Fruit fly (Drosophila melanogaster) whole organism, embryonic: ENCODE measurements around the gene CG42299.

ENCODE experiments used
- Adf1 ChIP-seq: fragments of 200-800 bp; sonication (Bioruptor generic); IDR thresholded peaks from 2 replicates; pipeline ENCODE4 v1.3.6; 2022; ENCODE audit warnings: missing biosample characterization, missing genetic modification characterization
- Antp ChIP-seq: fragments of 200-800 bp; sonication (Bioruptor generic); optimal IDR thresholded peaks from 3 replicates; lab custom pipeline; 2016; ENCODE audit warnings: missing biosample characterization, missing genetic modification characterization
- Atf-2 ChIP-seq: fragments of 200-800 bp; sonication (Bioruptor generic); optimal IDR thresholded peaks from 2 replicates; lab custom pipeline; 2016; ENCODE audit warnings: missing biosample characterization, missing genetic modification characterization
- Bdp1 ChIP-seq: fragments of 200-800 bp; sonication (Bioruptor generic); optimal IDR thresholded peaks from 3 replicates; lab custom pipeline; 2016; ENCODE audit warnings: missing biosample characterization, missing genetic modification characterization
- CG11247 ChIP-seq: fragments of 200-800 bp; sonication (Bioruptor generic); IDR thresholded peaks from 2 replicates; pipeline ENCODE4 v1.3.6; 2022; ENCODE audit warnings: missing biosample characterization, missing genetic modification characterization
- CG11560 ChIP-seq: fragments of 200-800 bp; sonication (Bioruptor generic); IDR thresholded peaks from 3 replicates; pipeline ENCODE4 v1.3.6; 2022; ENCODE audit warnings: missing biosample characterization, missing genetic modification characterization
- CG12104 ChIP-seq: fragments of 200-800 bp; sonication (Bioruptor generic); optimal IDR thresholded peaks from 3 replicates; lab custom pipeline; 2016; ENCODE audit warnings: missing biosample characterization, missing genetic modification characterization
- CG1233 ChIP-seq: fragments of 200-800 bp; sonication (Bioruptor generic); optimal IDR thresholded peaks from 4 replicates; lab custom pipeline; 2018; ENCODE audit warnings: missing biosample characterization, mild to moderate bottlenecking, missing genetic modification characterization
- CG14965 ChIP-seq: fragments of 200-800 bp; sonication (Bioruptor generic); optimal IDR thresholded peaks from 2 replicates; lab custom pipeline; 2016; ENCODE audit warnings: missing biosample characterization, missing genetic modification characterization, borderline replicate concordance
- CG1529 ChIP-seq: fragments of 200-800 bp; sonication (Bioruptor generic); optimal IDR thresholded peaks from 3 replicates; lab custom pipeline; 2018; ENCODE audit warnings: missing biosample characterization, missing genetic modification characterization
- CG15601 ChIP-seq: fragments of 200-800 bp; sonication (Bioruptor generic); optimal IDR thresholded peaks from 3 replicates; lab custom pipeline; 2019; ENCODE audit warnings: missing biosample characterization, mild to moderate bottlenecking, missing genetic modification characterization, moderate library complexity
- CG1603 ChIP-seq: fragments of 200-800 bp; sonication (Bioruptor generic); optimal IDR thresholded peaks from 2 replicates; lab custom pipeline; 2019; ENCODE audit warnings: missing biosample characterization, mild to moderate bottlenecking, missing genetic modification characterization, moderate library complexity
- CG17359 ChIP-seq: fragments of 200-800 bp; sonication (Bioruptor generic); optimal IDR thresholded peaks from 3 replicates; lab custom pipeline; 2018; ENCODE audit warnings: missing biosample characterization, mild to moderate bottlenecking, missing genetic modification characterization, moderate library complexity
- CG2199 ChIP-seq: fragments of 200-800 bp; sonication (Bioruptor generic); IDR thresholded peaks from 3 replicates; pipeline ENCODE4 v1.3.6; 2022; ENCODE audit warnings: missing biosample characterization, missing genetic modification characterization
- CG3065 ChIP-seq: fragments of 200-800 bp; sonication (Bioruptor generic); optimal IDR thresholded peaks from 2 replicates; lab custom pipeline; 2016; ENCODE audit warnings: missing biosample characterization, missing genetic modification characterization
- CG33213 ChIP-seq: fragments of 200-800 bp; sonication (Bioruptor generic); optimal IDR thresholded peaks from 3 replicates; lab custom pipeline; 2016; ENCODE audit warnings: missing biosample characterization, missing genetic modification characterization
- CG3847 ChIP-seq: fragments of 200-800 bp; sonication (Bioruptor generic); IDR thresholded peaks from 2 replicates; pipeline ENCODE4 v1.3.6; 2022; ENCODE audit warnings: missing biosample characterization, missing genetic modification characterization
- CG4282 ChIP-seq: fragments of 200-800 bp; sonication (Bioruptor generic); optimal IDR thresholded peaks from 2 replicates; lab custom pipeline; 2016; ENCODE audit warnings: missing biosample characterization, missing genetic modification characterization
- CG4360 ChIP-seq: fragments of 200-800 bp; sonication (Bioruptor generic); IDR thresholded peaks from 2 replicates; pipeline ENCODE4 v1.3.6; 2022; ENCODE audit warnings: missing biosample characterization, missing genetic modification characterization
- CG7786 ChIP-seq: fragments of 200-800 bp; sonication (Bioruptor generic); optimal IDR thresholded peaks from 2 replicates; lab custom pipeline; 2016; ENCODE audit warnings: missing biosample characterization, missing genetic modification characterization
- CG7987 ChIP-seq: fragments of 200-800 bp; sonication (Bioruptor generic); optimal IDR thresholded peaks from 2 replicates; lab custom pipeline; 2018; ENCODE audit warnings: missing biosample characterization, mild to moderate bottlenecking, missing genetic modification characterization, moderate library complexity
- CG8290 ChIP-seq, 3 experiments: fragments of 200-800 bp; sonication (Bioruptor generic); optimal IDR thresholded peaks; 2 replicates each; lab custom pipeline; 2016 to 2019; ENCODE audit warnings: missing biosample characterization in 3 of 3, missing genetic modification characterization in 3 of 3, mild to moderate bottlenecking in 2 of 3, moderate library complexity in 1 of 3
- CkIIα-i1 ChIP-seq: fragments of 200-800 bp; sonication (Bioruptor generic); IDR thresholded peaks from 2 replicates; pipeline ENCODE4 v1.3.6; 2022; ENCODE audit warnings: missing biosample characterization, missing genetic modification characterization
- E2f1 ChIP-seq: fragments of 200-800 bp; sonication (Bioruptor generic); IDR thresholded peaks from 2 replicates; pipeline ENCODE4 v1.3.6; 2022; ENCODE audit warnings: missing biosample characterization, missing genetic modification characterization
- Eip74EF ChIP-seq, 2 experiments: fragments of 200-800 bp in 1 of 2; fragments of >200 bp in 1 of 2; sonication (Bioruptor generic) in 1 of 2; optimal IDR thresholded peaks; 2 replicates each; lab custom pipeline; 2017 to 2019; ENCODE audit warnings: missing biosample characterization in 2 of 2, missing genetic modification characterization in 2 of 2, mild to moderate bottlenecking in 1 of 2, moderate library complexity in 1 of 2
- Gsc ChIP-seq: fragments of 200-800 bp; sonication (Bioruptor generic); IDR thresholded peaks from 2 replicates; pipeline ENCODE4 v1.3.6; 2022; ENCODE audit warnings: missing biosample characterization, missing genetic modification characterization
- HLH54F ChIP-seq: fragments of 200-800 bp; sonication (Bioruptor generic); optimal IDR thresholded peaks from 3 replicates; lab custom pipeline; 2016; ENCODE audit warnings: missing biosample characterization, missing genetic modification characterization
- Hr78 ChIP-seq, 2 experiments: fragments of 200-800 bp in 1 of 2; fragments of >200 bp in 1 of 2; sonication (Bioruptor generic) in 1 of 2; optimal IDR thresholded peaks; 2 replicates each; lab custom pipeline; 2017 to 2019; ENCODE audit warnings: missing biosample characterization in 2 of 2, missing genetic modification characterization in 2 of 2, mild to moderate bottlenecking in 1 of 2, moderate library complexity in 1 of 2
- Mad ChIP-seq: fragments of 200-800 bp; sonication (Bioruptor generic); optimal IDR thresholded peaks from 2 replicates; lab custom pipeline; 2016; ENCODE audit warnings: missing biosample characterization, missing genetic modification characterization
- NC2α ChIP-seq: fragments of 200-800 bp; sonication (Bioruptor generic); optimal IDR thresholded peaks from 2 replicates; lab custom pipeline; 2016; ENCODE audit warnings: missing biosample characterization, missing genetic modification characterization
- Sox102F ChIP-seq: fragments of 200-800 bp; sonication (Bioruptor generic); optimal IDR thresholded peaks from 2 replicates; lab custom pipeline; 2018; ENCODE audit warnings: missing biosample characterization, mild to moderate bottlenecking, missing genetic modification characterization, moderate library complexity
- ab ChIP-seq: fragments of 200-800 bp; sonication (Bioruptor generic); optimal IDR thresholded peaks from 2 replicates; lab custom pipeline; 2016; ENCODE audit warnings: missing biosample characterization, missing genetic modification characterization
- abd-A ChIP-seq: fragments of 200-800 bp; sonication (Bioruptor generic); optimal IDR thresholded peaks from 3 replicates; lab custom pipeline; 2019; ENCODE audit warnings: missing biosample characterization, mild to moderate bottlenecking, missing genetic modification characterization, moderate library complexity
- bbx ChIP-seq: fragments of 200-800 bp; sonication (Bioruptor generic); IDR thresholded peaks from 2 replicates; pipeline ENCODE4 v1.3.6; 2022; ENCODE audit warnings: missing biosample characterization, missing genetic modification characterization; ENCODE audit not compliant: partially characterized antibody
- cad ChIP-seq: fragments of >200 bp; optimal IDR thresholded peaks from 2 replicates; lab custom pipeline; 2017; ENCODE audit warnings: missing biosample characterization, missing genetic modification characterization
- dan ChIP-seq: fragments of 200-800 bp; sonication (Bioruptor generic); IDR thresholded peaks from 2 replicates; pipeline ENCODE4 v1.3.6; 2022; ENCODE audit warnings: missing biosample characterization, missing genetic modification characterization
- dm ChIP-seq: fragments of 200-800 bp; sonication (Bioruptor generic); optimal IDR thresholded peaks from 3 replicates; lab custom pipeline; 2016; ENCODE audit warnings: missing biosample characterization, missing genetic modification characterization
- gt ChIP-seq: fragments of 200-800 bp; sonication (Bioruptor generic); IDR thresholded peaks from 2 replicates; pipeline ENCODE4 v1.3.6; 2022; ENCODE audit warnings: missing biosample characterization, missing genetic modification characterization
- jing ChIP-seq: fragments of 200-800 bp; sonication (Bioruptor generic); optimal IDR thresholded peaks from 2 replicates; lab custom pipeline; 2018; ENCODE audit warnings: missing biosample characterization, mild to moderate bottlenecking, missing genetic modification characterization
- kay ChIP-seq: fragments of 200-800 bp; sonication (Bioruptor generic); optimal IDR thresholded peaks from 2 replicates; lab custom pipeline; 2016; ENCODE audit warnings: missing biosample characterization, missing genetic modification characterization
- lola ChIP-seq, 3 experiments: fragments of >200 bp in 2 of 3; fragments of 200-800 bp in 1 of 3; sonication (Bioruptor generic) in 1 of 3; optimal IDR thresholded peaks; 2 replicates each; lab custom pipeline; 2017 to 2019; ENCODE audit warnings: missing biosample characterization in 3 of 3, missing genetic modification characterization in 3 of 3, mild to moderate bottlenecking in 1 of 3, moderate library complexity in 1 of 3
- nerfin-2 ChIP-seq: fragments of 200-800 bp; sonication (Bioruptor generic); IDR thresholded peaks from 2 replicates; pipeline ENCODE4 v1.3.6; 2022; ENCODE audit warnings: missing biosample characterization, missing genetic modification characterization; ENCODE audit not compliant: partially characterized antibody
- pb ChIP-seq: fragments of 200-800 bp; sonication (Bioruptor generic); optimal IDR thresholded peaks from 3 replicates; lab custom pipeline; 2016; ENCODE audit warnings: missing biosample characterization, missing genetic modification characterization
- phol ChIP-seq: fragments of 200-800 bp; sonication (Bioruptor generic); optimal IDR thresholded peaks from 3 replicates; lab custom pipeline; 2018; ENCODE audit warnings: missing biosample characterization, mild to moderate bottlenecking, missing genetic modification characterization, moderate library complexity
- salm ChIP-seq: fragments of 200-800 bp; sonication (Bioruptor generic); optimal IDR thresholded peaks from 2 replicates; lab custom pipeline; 2018; ENCODE audit warnings: missing biosample characterization, mild to moderate bottlenecking, missing genetic modification characterization
- sima ChIP-seq: fragments of 200-800 bp; sonication (Bioruptor generic); optimal IDR thresholded peaks from 2 replicates; lab custom pipeline; 2016; ENCODE audit warnings: missing biosample characterization, missing genetic modification characterization
- sr ChIP-seq: fragments of 200-800 bp; sonication (Bioruptor generic); IDR thresholded peaks from 3 replicates; pipeline ENCODE4 v1.3.6; 2022; ENCODE audit warnings: missing biosample characterization, missing genetic modification characterization
- tin ChIP-seq: fragments of 200-800 bp; sonication (Bioruptor generic); optimal IDR thresholded peaks from 3 replicates; lab custom pipeline; 2016; ENCODE audit warnings: missing biosample characterization, missing genetic modification characterization
- tup ChIP-seq: fragments of 200-800 bp; sonication (Bioruptor generic); optimal IDR thresholded peaks from 2 replicates; lab custom pipeline; 2016; ENCODE audit warnings: missing biosample characterization, mild to moderate bottlenecking, missing genetic modification characterization, moderate library complexity

The CG42299 gene

dm6 chrX:15591721-15592491 lies 16.4 kb upstream of the CG42299 start (continued):
- no peak for TF ChIP-seq sr (GFP tag; lab: Robert Waterston, UW)
- TF ChIP-seq CG11247 (GFP tag; lab: Robert Waterston, UW), result no peak
- TF ChIP-seq HLH54F, result no peak
- no peak for TF ChIP-seq CG12104 (GFP tag; lab: Kevin White, UChicago)
- no peak for TF ChIP-seq NC2α
- TF ChIP-seq CG1529, result peak; percentile 19
- 0 out of 2 replicates have a peak, but pooled peaks have one; percentile 15 for TF ChIP-seq Adf1 (GFP tag; lab: Robert Waterston, UW)
- TF ChIP-seq phol, result peak; percentile 48
- TF ChIP-seq Bdp1 (GFP tag; lab: Kevin White, UChicago), result no peak
- TF ChIP-seq tin, result no peak
- peak; percentile 13 for TF ChIP-seq kay (GFP tag; lab: Kevin White, UChicago)
- TF ChIP-seq sima (GFP tag; lab: Kevin White, UChicago), result no peak
- TF ChIP-seq CG15601, result peak; percentile 1
- no peak for TF ChIP-seq E2f1
- no peak for TF ChIP-seq CG8290 (GFP tag; optimal IDR thresholded peaks at IDR 0.05; lab: Kevin White, UChicago)
- TF ChIP-seq CG8290 (tag; optimal IDR thresholded peaks at IDR 0.05; lab: Kevin White, UChicago), result no peak
- no peak for TF ChIP-seq dan
- no peak for TF ChIP-seq CG14965 (GFP tag; lab: Kevin White, UChicago)
- TF ChIP-seq cad, result no peak
- no peak for TF ChIP-seq jing (GFP tag; lab: Kevin White, UChicago)
- no peak for TF ChIP-seq Atf-2 (GFP tag; lab: Kevin White, UChicago)
- no peak for TF ChIP-seq gt (GFP tag; lab: Robert Waterston, UW)
- TF ChIP-seq salm, result no peak
- no peak for TF ChIP-seq Mad (GFP tag; lab: Kevin White, UChicago)
- TF ChIP-seq CG33213, result peak; percentile 50
- TF ChIP-seq nerfin-2 (GFP tag; lab: Robert Waterston, UW), result no peak
- TF ChIP-seq abd-A (tag; lab: Kevin White, UChicago), result no peak
- TF ChIP-seq Hr78 (GFP tag; optimal IDR thresholded peaks at IDR 0.05; lab: Kevin White, UChicago), result peak in 1 of 2 experiments; percentile 42
- TF ChIP-seq pb (GFP tag; lab: Kevin White, UChicago), result no peak
- no peak for TF ChIP-seq Gsc (GFP tag; lab: Robert Waterston, UW)
- peak; percentile 58 for TF ChIP-seq Sox102F (GFP tag; lab: Kevin White, UChicago)
- TF ChIP-seq CG17359 (tag; lab: Kevin White, UChicago), result peak; percentile 58
- no peak for TF ChIP-seq CkIIα-i1 (GFP tag; lab: Robert Waterston, UW)
- TF ChIP-seq CG2199, result no peak
- TF ChIP-seq CG4360 (GFP tag; lab: Robert Waterston, UW), result no peak
- TF ChIP-seq CG4282, result no peak
- no peak for TF ChIP-seq Antp
- no peak for TF ChIP-seq bbx (GFP tag; lab: Robert Waterston, UW)
- TF ChIP-seq CG7987 (GFP tag; lab: Kevin White, UChicago), result no peak
- peak; percentile 15 for TF ChIP-seq CG7786 (GFP tag; lab: Kevin White, UChicago)
- TF ChIP-seq CG3847 (GFP tag; lab: Robert Waterston, UW), result no peak
- TF ChIP-seq CG3065, result no peak
- no peak for TF ChIP-seq tup (GFP tag; lab: Kevin White, UChicago)
- TF ChIP-seq CG1233, result no peak
- TF ChIP-seq Eip74EF (GFP tag; optimal IDR thresholded peaks at IDR 0.05; lab: Kevin White, UChicago), result peak in 1 of 2 experiments; percentile 29
- TF ChIP-seq dm, result no peak
- TF ChIP-seq lola (GFP tag; optimal IDR thresholded peaks at IDR 0.05; lab: Kevin White, UChicago), result peak in 1 of 3 experiments; percentile 7
- no peak for TF ChIP-seq CG11560 (tag; lab: Robert Waterston, UW)
- TF ChIP-seq ab (GFP tag; lab: Kevin White, UChicago), result no peak
- peak; percentile 33 for TF ChIP-seq CG1603 (tag; lab: Kevin White, UChicago)
